Fruit fly (Drosophila melanogaster) whole organism: ENCODE data around the gene CG43689.

Experiments
- CG8478 ChIP-seq: fragments of >200 bp; optimal IDR thresholded peaks from 2 replicates; lab custom pipeline; 2018; ENCODE audit warnings: inconsistent platforms
- Dll ChIP-seq: fragments of >200 bp; optimal IDR thresholded peaks from 2 replicates; lab custom pipeline; 2017
- EcR ChIP-seq, 2 experiments: fragments of >200 bp; optimal IDR thresholded peaks; 2 replicates each; lab custom pipeline; 2017; ENCODE audit warnings: missing biosample characterization in 2 of 2, missing genetic modification characterization in 2 of 2, missing genetic modification reagents in 2 of 2
- pan ChIP-seq: fragments of >200 bp; optimal IDR thresholded peaks from 2 replicates; lab custom pipeline; 2017
- psq ChIP-seq: fragments of >200 bp; optimal IDR thresholded peaks from 2 replicates; lab custom pipeline; 2017
- usp ChIP-seq: fragments of >200 bp; optimal IDR thresholded peaks from 2 replicates; lab custom pipeline; 2017; ENCODE audit warnings: missing biosample characterization, missing genetic modification characterization, mixed read lengths

Gene CG43689

dm6 chrX:4075430-4075829 is at the start of gene CG43689:
CG43689 (plus strand) TSS chrX:4075743.
- TF ChIP-seq Dll (lab: Kevin White, UChicago) (no peak), EcR (GFP tag; optimal IDR thresholded peaks at IDR 0.05; lab: Kevin White, UChicago) (no peak), psq (lab: Kevin White, UChicago) (no peak), CG8478 (lab: Kevin White, UChicago) (no peak), pan (lab: Kevin White, UChicago) (no peak), usp (no peak)

- TF ChIP-seq Dll (lab: Kevin White, UChicago) (no peak), usp (no peak), psq (lab: Kevin White, UChicago) (no peak), CG8478 (lab: Kevin White, UChicago) (no peak), EcR (GFP tag; optimal IDR thresholded peaks at IDR 0.05; lab: Kevin White, UChicago) (no peak), pan (lab: Kevin White, UChicago) (no peak)
Observed at dm6 chrX:4032930-4033329, 42.6 kb upstream of the CG43689 start.

- TF ChIP-seq usp (no peak), pan (lab: Kevin White, UChicago) (no peak), CG8478 (lab: Kevin White, UChicago) (no peak), EcR (GFP tag; optimal IDR thresholded peaks at IDR 0.05; lab: Kevin White, UChicago) (no peak), Dll (lab: Kevin White, UChicago) (no peak), psq (lab: Kevin White, UChicago) (no peak)
Observed at dm6 chrX:4033590-4033989, 42.0 kb upstream of the CG43689 start.

dm6 chrX:4038768-4039167 is 36.8 kb upstream of the CG43689 start:
- TF ChIP-seq EcR (GFP tag; optimal IDR thresholded peaks at IDR 0.05; lab: Kevin White, UChicago) (no peak), pan (lab: Kevin White, UChicago) (no peak), usp (no peak), Dll (lab: Kevin White, UChicago) (no peak), psq (lab: Kevin White, UChicago) (no peak), CG8478 (lab: Kevin White, UChicago) (no peak)

- no peak for TF ChIP-seq pan (lab: Kevin White, UChicago)
- no peak for TF ChIP-seq psq (lab: Kevin White, UChicago)
- TF ChIP-seq Dll (lab: Kevin White, UChicago): no peak
- no peak for TF ChIP-seq usp
Observed at dm6 chrX:4061502-4061901, 14.0 kb upstream of the CG43689 start.

- TF ChIP-seq psq (lab: Kevin White, UChicago) (no peak), pan (lab: Kevin White, UChicago) (no peak), EcR (GFP tag; optimal IDR thresholded peaks at IDR 0.05; lab: Kevin White, UChicago) (no peak), CG8478 (lab: Kevin White, UChicago) (no peak), Dll (lab: Kevin White, UChicago) (no peak), usp (no peak)
Observed at dm6 chrX:4089012-4089649, 13.6 kb downstream of the CG43689 start.

- TF ChIP-seq pan (lab: Kevin White, UChicago) (no peak), usp (no peak), CG8478 (lab: Kevin White, UChicago) (no peak), Dll (lab: Kevin White, UChicago) (no peak), EcR (GFP tag; optimal IDR thresholded peaks at IDR 0.05; lab: Kevin White, UChicago) (no peak), psq (lab: Kevin White, UChicago) (no peak)
Observed at dm6 chrX:4100824-4101368, 25.4 kb downstream of the CG43689 start, which contains the start of the genes Cmtr1 and CG15375. Cmtr1 (minus strand) TSS chrX:4101031. CG15375 (plus strand) TSS chrX:4101318.

dm6 chrX:4104132-4104531 is 28.6 kb downstream of the CG43689 start, which contains the start of the genes Xpac and brn:
Xpac (minus strand) TSS chrX:4104197.
brn (plus strand) TSS chrX:4104342.
- no peak for TF ChIP-seq EcR (GFP tag; optimal IDR thresholded peaks at IDR 0.05; lab: Kevin White, UChicago)
- TF ChIP-seq pan (lab: Kevin White, UChicago): no peak
- TF ChIP-seq psq (lab: Kevin White, UChicago): no peak
- no peak for TF ChIP-seq Dll (lab: Kevin White, UChicago)
- no peak for TF ChIP-seq CG8478 (lab: Kevin White, UChicago)
- no peak for TF ChIP-seq usp

dm6 chrX:4105830-4106233 is 30.3 kb downstream of the CG43689 start, which contains the start of gene cib:
cib (plus strand) TSS chrX:4106113.
- no peak for TF ChIP-seq pan (lab: Kevin White, UChicago)
- TF ChIP-seq Dll (lab: Kevin White, UChicago): no peak
- no peak for TF ChIP-seq psq (lab: Kevin White, UChicago)
- TF ChIP-seq EcR (GFP tag; optimal IDR thresholded peaks at IDR 0.05; lab: Kevin White, UChicago): no peak
- TF ChIP-seq usp: no peak
- no peak for TF ChIP-seq CG8478 (lab: Kevin White, UChicago)

- no peak for TF ChIP-seq EcR (GFP tag; optimal IDR thresholded peaks at IDR 0.05; lab: Kevin White, UChicago)
- no peak for TF ChIP-seq pan (lab: Kevin White, UChicago)
- TF ChIP-seq CG8478 (lab: Kevin White, UChicago): no peak
- no peak for TF ChIP-seq Dll (lab: Kevin White, UChicago)
- no peak for TF ChIP-seq psq (lab: Kevin White, UChicago)
- no peak for TF ChIP-seq usp
Observed at dm6 chrX:4106240-4106639, 30.7 kb downstream of the CG43689 start.

- TF ChIP-seq pan (lab: Kevin White, UChicago): no peak
- no peak for TF ChIP-seq CG8478 (lab: Kevin White, UChicago)
- no peak for TF ChIP-seq Dll (lab: Kevin White, UChicago)
- no peak for TF ChIP-seq usp
- TF ChIP-seq psq (lab: Kevin White, UChicago): no peak
- TF ChIP-seq EcR (GFP tag; optimal IDR thresholded peaks at IDR 0.05; lab: Kevin White, UChicago): no peak
Observed at dm6 chrX:4106756-4107155, 31.2 kb downstream of the CG43689 start.
